Fruit fly (Drosophila melanogaster) whole organism: Measurements from ENCODE around the gene CG13841.

Experiments
- CG8478 ChIP-seq: fragments of >200 bp; optimal IDR thresholded peaks from 2 replicates; lab custom pipeline; 2018; ENCODE audit warnings: inconsistent platforms
- Dll ChIP-seq: fragments of >200 bp; optimal IDR thresholded peaks from 2 replicates; lab custom pipeline; 2017
- EcR ChIP-seq, 2 experiments: fragments of >200 bp; optimal IDR thresholded peaks; 2 replicates each; lab custom pipeline; 2017; ENCODE audit warnings: missing biosample characterization in 2 of 2, missing genetic modification characterization in 2 of 2, missing genetic modification reagents in 2 of 2
- pan ChIP-seq: fragments of >200 bp; optimal IDR thresholded peaks from 2 replicates; lab custom pipeline; 2017
- psq ChIP-seq: fragments of >200 bp; optimal IDR thresholded peaks from 2 replicates; lab custom pipeline; 2017
- usp ChIP-seq: fragments of >200 bp; optimal IDR thresholded peaks from 2 replicates; lab custom pipeline; 2017; ENCODE audit warnings: missing biosample characterization, missing genetic modification characterization, mixed read lengths

- TF ChIP-seq EcR (GFP tag; optimal IDR thresholded peaks at IDR 0.05; lab: Kevin White, UChicago), result no peak
- no peak for TF ChIP-seq psq (lab: Kevin White, UChicago)
- no peak for TF ChIP-seq Dll (lab: Kevin White, UChicago)
- TF ChIP-seq usp (GFP tag; lab: Kevin White, UChicago), result no peak
- TF ChIP-seq CG8478 (lab: Kevin White, UChicago), result no peak
- TF ChIP-seq pan (lab: Kevin White, UChicago), result no peak
Measured at dm6 chr3R:22740930-22741329, 26.6 kb downstream of the CG13841 start, which contains the start of the genes Dcr-1 and CG6985.
